Worm (Caenorhabditis elegans) whole organism, L3 larva: ENCODE data around the gene T16H12.3.

Experiments
- R02D3.7 ChIP-seq: fragments of 150-350 bp; optimal IDR thresholded peaks from 2 replicates; lab custom pipeline; 2014; ENCODE audit warnings: missing biosample characterization, missing genetic modification characterization
- ZK546.5 ChIP-seq: sonication (generic microtip); optimal IDR thresholded peaks from 2 replicates; lab custom pipeline; 2017; ENCODE audit warnings: missing biosample characterization, missing genetic modification characterization
- ama-1 ChIP-seq: fragments of 150-350 bp; optimal IDR thresholded peaks from 2 replicates; lab custom pipeline; 2018
- ceh-9 ChIP-seq: sonication (generic microtip); optimal IDR thresholded peaks from 2 replicates; lab custom pipeline; 2018; ENCODE audit warnings: missing biosample characterization, missing genetic modification characterization
- egl-27 ChIP-seq: sonication (generic microtip); optimal IDR thresholded peaks from 4 replicates; lab custom pipeline; 2017; ENCODE audit warnings: missing biosample characterization, missing genetic modification reagents, missing genetic modification characterization
- egl-5 ChIP-seq: fragments of 150-350 bp; optimal IDR thresholded peaks from 2 replicates; lab custom pipeline; 2017; ENCODE audit warnings: missing biosample characterization, missing genetic modification reagents, missing genetic modification characterization, inconsistent platforms
- elt-1 ChIP-seq: fragments of 150-350 bp; optimal IDR thresholded peaks from 2 replicates; lab custom pipeline; 2014; ENCODE audit warnings: missing biosample characterization, missing genetic modification characterization
- elt-2 ChIP-seq: sonication (generic microtip); optimal IDR thresholded peaks from 2 replicates; lab custom pipeline; 2016; ENCODE audit warnings: missing genetic modification reagents, mild to moderate bottlenecking, missing genetic modification characterization, missing compliant biosample characterization
- eor-1 ChIP-seq, 2 experiments: fragments of 150-350 bp; optimal IDR thresholded peaks; 2 replicates each; lab custom pipeline; 2014 to 2018; ENCODE audit warnings: missing biosample characterization in 2 of 2, missing genetic modification characterization in 2 of 2
- fkh-10 ChIP-seq: sonication (generic microtip); optimal IDR thresholded peaks from 2 replicates; lab custom pipeline; 2017; ENCODE audit warnings: missing biosample characterization, missing genetic modification reagents, missing genetic modification characterization
- fkh-2 ChIP-seq: fragments of 150-350 bp; optimal IDR thresholded peaks from 2 replicates; lab custom pipeline; 2014; ENCODE audit warnings: missing biosample characterization, missing genetic modification reagents, missing genetic modification characterization
- fos-1 ChIP-seq: fragments of 150-350 bp; optimal IDR thresholded peaks from 2 replicates; lab custom pipeline; 2014; ENCODE audit warnings: missing biosample characterization, missing genetic modification characterization
- lin-15B ChIP-seq: fragments of 150-350 bp; optimal IDR thresholded peaks from 2 replicates; lab custom pipeline; 2014; ENCODE audit warnings: missing biosample characterization, missing genetic modification characterization
- lin-39 ChIP-seq: fragments of 150-350 bp; optimal IDR thresholded peaks from 2 replicates; lab custom pipeline; 2018; ENCODE audit warnings: missing biosample characterization, missing genetic modification reagents, missing genetic modification characterization
- lsy-12 ChIP-seq: sonication (generic microtip); optimal IDR thresholded peaks from 2 replicates; lab custom pipeline; 2016; ENCODE audit warnings: mild to moderate bottlenecking, missing genetic modification characterization, missing compliant biosample characterization
- mml-1 ChIP-seq: fragments of 150-350 bp; sonication (generic microtip); optimal IDR thresholded peaks from 3 replicates; lab custom pipeline; 2014; ENCODE audit warnings: missing biosample characterization, missing genetic modification characterization
- nfya-1 ChIP-seq: sonication (generic microtip); optimal IDR thresholded peaks from 2 replicates; lab custom pipeline; 2017; ENCODE audit warnings: missing genetic modification characterization, mild to moderate bottlenecking, missing compliant biosample characterization, antibody characterized with exemption, moderate library complexity; ENCODE audit not compliant: insufficient read depth
- nhr-11 ChIP-seq: fragments of 150-350 bp; optimal IDR thresholded peaks from 2 replicates; lab custom pipeline; 2014; ENCODE audit warnings: missing biosample characterization, missing genetic modification characterization
- nhr-12 ChIP-seq: fragments of 150-350 bp; optimal IDR thresholded peaks from 2 replicates; lab custom pipeline; 2014; ENCODE audit warnings: missing biosample characterization, missing genetic modification characterization
- nhr-23 ChIP-seq: fragments of 150-350 bp; optimal IDR thresholded peaks from 2 replicates; lab custom pipeline; 2014; ENCODE audit warnings: missing biosample characterization, missing genetic modification reagents, missing genetic modification characterization
- nhr-25 ChIP-seq: sonication (generic microtip); optimal IDR thresholded peaks from 2 replicates; lab custom pipeline; 2017; ENCODE audit warnings: missing biosample characterization, missing genetic modification characterization
- nhr-43 ChIP-seq: sonication (generic microtip); optimal IDR thresholded peaks from 2 replicates; lab custom pipeline; 2016; ENCODE audit warnings: mild to moderate bottlenecking, missing genetic modification characterization, missing compliant biosample characterization; ENCODE audit not compliant: poor library complexity, severe bottlenecking
- nhr-67 ChIP-seq: fragments of 150-350 bp; optimal IDR thresholded peaks from 2 replicates; lab custom pipeline; 2014; ENCODE audit warnings: missing biosample characterization, missing genetic modification characterization
- nhr-76 ChIP-seq: fragments of 150-350 bp; sonication (generic microtip); optimal IDR thresholded peaks from 5 replicates; lab custom pipeline; 2014; ENCODE audit warnings: missing biosample characterization, missing genetic modification characterization
- nhr-77 ChIP-seq: fragments of 150-350 bp; optimal IDR thresholded peaks from 2 replicates; lab custom pipeline; 2014; ENCODE audit warnings: missing biosample characterization, missing genetic modification characterization
- pha-4 ChIP-seq: fragments of 150-350 bp; optimal IDR thresholded peaks from 2 replicates; lab custom pipeline; 2014; ENCODE audit warnings: missing biosample characterization, missing genetic modification reagents, missing genetic modification characterization
- pqm-1 ChIP-seq: fragments of 150-350 bp; optimal IDR thresholded peaks from 2 replicates; lab custom pipeline; 2017; ENCODE audit warnings: missing biosample characterization, missing genetic modification characterization, inconsistent platforms
- snpc-4 ChIP-seq: fragments of 150-350 bp; optimal IDR thresholded peaks from 2 replicates; lab custom pipeline; 2014; ENCODE audit warnings: missing biosample characterization, missing genetic modification characterization
- tbx-2 ChIP-seq: sonication (generic microtip); optimal IDR thresholded peaks from 2 replicates; lab custom pipeline; 2016; ENCODE audit warnings: mild to moderate bottlenecking, missing genetic modification characterization, missing compliant biosample characterization
- zag-1 ChIP-seq: fragments of 150-350 bp; optimal IDR thresholded peaks from 2 replicates; lab custom pipeline; 2014; ENCODE audit warnings: missing biosample characterization, missing genetic modification characterization
- ztf-11 ChIP-seq: fragments of 150-350 bp; optimal IDR thresholded peaks from 2 replicates; lab custom pipeline; 2014; ENCODE audit warnings: missing biosample characterization, missing genetic modification characterization
- ztf-4 ChIP-seq: fragments of 150-350 bp; optimal IDR thresholded peaks from 2 replicates; lab custom pipeline; 2014; ENCODE audit warnings: missing biosample characterization, missing genetic modification characterization

The T16H12.3 gene

DNA sequence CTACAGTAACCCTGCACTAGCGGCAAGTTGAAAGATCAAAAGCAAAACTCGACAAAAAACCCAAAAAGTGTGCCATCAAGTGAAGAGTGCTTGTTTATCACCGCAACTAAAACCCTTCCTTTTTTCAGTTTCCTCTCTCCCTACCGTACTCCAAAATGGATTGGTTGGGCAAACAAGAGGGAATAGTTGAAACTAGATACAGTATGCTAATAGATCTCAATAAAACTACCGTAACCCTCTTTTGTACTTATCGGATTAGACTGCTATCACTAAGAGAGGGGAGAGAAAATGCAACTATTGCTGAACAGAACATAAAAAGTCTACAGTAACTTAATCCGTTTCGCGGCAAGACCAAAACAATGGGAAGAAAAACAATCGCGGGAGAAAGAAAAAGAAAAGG lies 12.3 kb upstream of the T16H12.3 start:
- TF ChIP-seq ZK546.5 (tag; lab: Kevin White, UChicago) (no peak), pha-4 (tag; lab: Kevin White, UChicago) (peak; percentile 47), nfya-1 (peak; percentile 34), egl-5 (tag; lab: Kevin White, UChicago) (no peak), elt-2 (tag; lab: Kevin White, UChicago) (peak; percentile 33), elt-1 (tag; lab: Kevin White, UChicago) (no peak), nhr-25 (no peak), mml-1 (no peak), ama-1 (lab: Kevin White, UChicago) (peak; percentile 52)

DNA sequence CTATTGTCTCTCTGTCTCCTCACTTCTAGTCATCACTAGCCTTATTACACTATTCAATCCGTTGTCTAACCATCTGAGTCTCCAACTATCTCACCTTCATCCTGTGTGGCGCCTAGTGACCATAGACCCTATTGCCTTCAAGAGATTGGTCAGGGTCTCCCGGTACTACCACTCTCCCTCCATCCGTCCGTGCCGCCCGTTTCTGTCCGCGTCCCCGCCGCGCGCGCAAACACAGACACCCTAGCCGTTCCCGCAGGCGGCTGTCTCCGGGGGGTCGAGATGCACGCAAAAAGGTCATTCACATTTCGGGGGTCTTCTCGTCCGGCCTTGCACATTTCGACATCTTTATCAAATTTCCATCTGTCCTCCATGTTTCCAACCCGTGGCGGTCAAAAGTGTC lies 11.4 kb upstream of the T16H12.3 start:
- no peak for TF ChIP-seq eor-1 (tag; optimal IDR thresholded peaks at IDR 0.05; lab: Kevin White, UChicago)
- TF ChIP-seq lin-39 (tag; lab: Kevin White, UChicago), result peak; percentile 50
- peak; percentile 55 for TF ChIP-seq nhr-23 (tag; lab: Kevin White, UChicago)
- TF ChIP-seq snpc-4 (tag; lab: Kevin White, UChicago), result no peak
- peak; percentile 51 for TF ChIP-seq lin-15B (tag; lab: Kevin White, UChicago)
- TF ChIP-seq nhr-25, result peak; percentile 86
- TF ChIP-seq tbx-2 (tag; lab: Kevin White, UChicago), result peak; percentile 11
- no peak for TF ChIP-seq nhr-12 (tag; lab: Kevin White, UChicago)
- peak; percentile 6 for TF ChIP-seq egl-5 (tag; lab: Kevin White, UChicago)
- peak; percentile 93 for TF ChIP-seq nfya-1
- peak; percentile 63 for TF ChIP-seq nhr-43 (tag; lab: Kevin White, UChicago)
- TF ChIP-seq lsy-12, result peak; percentile 52
- TF ChIP-seq, all 47 proteins: peak for 9

DNA sequence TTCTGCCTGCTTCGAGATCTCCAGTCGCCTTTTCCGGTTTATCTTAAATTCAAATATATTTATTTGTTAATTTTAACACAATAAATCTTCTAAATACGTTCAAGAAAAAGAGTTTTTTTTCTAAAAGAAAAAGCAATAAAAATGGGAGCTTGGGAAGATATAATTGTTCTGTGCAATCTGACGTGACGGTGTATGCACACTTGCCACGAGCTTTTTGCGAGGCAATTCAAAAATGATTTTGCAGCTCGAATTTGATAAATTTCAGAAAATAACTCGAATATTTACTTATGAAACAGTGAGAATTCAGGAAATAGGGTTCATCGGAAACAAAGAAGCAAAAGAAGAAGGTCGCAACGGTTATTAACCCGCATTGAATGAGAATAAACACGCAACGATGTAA lies 10.0 kb upstream of the T16H12.3 start:
- peak; percentile 30 for TF ChIP-seq lsy-12
- TF ChIP-seq pha-4 (tag; lab: Kevin White, UChicago), result peak; percentile 43
- peak; percentile 22 for TF ChIP-seq nfya-1
- peak; percentile 12 for TF ChIP-seq lin-15B (tag; lab: Kevin White, UChicago)
- no peak for TF ChIP-seq fkh-10 (GFP tag; lab: Kevin White, UChicago)

DNA sequence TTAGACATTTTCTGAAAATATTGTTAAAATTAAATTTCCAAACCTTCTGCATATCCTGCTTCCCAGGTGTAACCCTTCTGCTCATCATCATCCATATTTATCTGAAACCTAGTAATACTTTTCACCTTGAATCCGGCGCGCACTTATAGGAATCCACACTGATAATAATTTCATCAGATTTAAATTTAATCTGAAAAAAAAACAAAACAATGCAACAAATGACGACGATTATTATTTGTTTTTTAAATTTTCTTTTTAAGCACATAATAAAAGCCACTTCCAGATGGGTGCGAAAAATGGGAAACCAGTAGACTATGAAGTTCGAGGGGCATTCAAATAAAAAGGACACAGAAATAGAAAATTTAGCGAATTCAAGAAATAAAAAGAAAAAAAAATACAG lies 7.6 kb upstream of the T16H12.3 start, which contains the start of gene gtf-2H2C:
gtf-2H2C (minus strand) TSS at position 101 of the 400 bp plus-strand sequence.
- TF ChIP-seq zag-1 (tag; lab: Kevin White, UChicago) (no peak), ztf-11 (no peak), egl-27 (tag; lab: Kevin White, UChicago) (no peak), lin-15B (tag; lab: Kevin White, UChicago) (no peak), nhr-23 (tag; lab: Kevin White, UChicago) (no peak), nfya-1 (no peak), nhr-77 (no peak), nhr-11 (tag; lab: Kevin White, UChicago) (no peak), pqm-1 (tag; lab: Kevin White, UChicago) (no peak), ztf-4 (no peak), snpc-4 (tag; lab: Kevin White, UChicago) (no peak)

DNA sequence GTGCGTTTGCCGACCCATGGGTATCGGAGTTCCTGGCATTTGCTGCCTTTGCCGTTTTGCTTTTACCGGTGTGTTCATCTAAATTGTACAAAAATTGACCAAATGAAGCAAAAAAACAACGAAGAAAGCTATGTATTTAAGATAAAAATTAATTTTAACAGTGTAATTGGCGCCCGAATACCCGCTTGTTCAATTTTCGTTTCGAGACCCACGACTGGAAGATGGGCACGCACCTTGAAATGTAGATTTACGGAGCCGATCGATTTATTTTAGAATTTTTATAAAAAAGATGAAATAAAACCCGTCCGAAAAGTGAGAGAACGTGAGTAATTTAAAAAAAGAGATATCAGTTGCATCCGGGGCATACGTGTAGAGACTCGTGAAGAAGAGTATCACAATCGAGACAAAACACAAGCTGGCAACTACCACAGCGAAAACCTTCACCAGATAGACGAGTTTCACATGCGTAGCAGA lies 5.5 kb upstream of the T16H12.3 start, which contains the start of gene hal-2:
hal-2 (minus strand) TSS at position 424 of the 474 bp plus-strand sequence.
- no peak for TF ChIP-seq fkh-10 (GFP tag; lab: Kevin White, UChicago)
- TF ChIP-seq nhr-11 (tag; lab: Kevin White, UChicago), result no peak
- TF ChIP-seq fkh-2, result no peak
- no peak for TF ChIP-seq R02D3.7
- TF ChIP-seq lin-15B (tag; lab: Kevin White, UChicago), result no peak
- no peak for TF ChIP-seq eor-1 (tag; optimal IDR thresholded peaks at IDR 0.05; lab: Kevin White, UChicago)
- no peak for TF ChIP-seq ceh-9 (tag; lab: Kevin White, UChicago)
- no peak for TF ChIP-seq nhr-43 (tag; lab: Kevin White, UChicago)
- no peak for TF ChIP-seq ZK546.5 (tag; lab: Kevin White, UChicago)
- no peak for TF ChIP-seq zag-1 (tag; lab: Kevin White, UChicago)
- TF ChIP-seq lin-39 (tag; lab: Kevin White, UChicago), result no peak
- no peak for TF ChIP-seq ama-1 (lab: Kevin White, UChicago)
- no peak for TF ChIP-seq nhr-12 (tag; lab: Kevin White, UChicago)
- no peak for TF ChIP-seq fos-1
- no peak for TF ChIP-seq ztf-11
- TF ChIP-seq snpc-4 (tag; lab: Kevin White, UChicago), result no peak
- no peak for TF ChIP-seq nhr-76 (tag; lab: Kevin White, UChicago)
- no peak for TF ChIP-seq nhr-67 (tag; lab: Kevin White, UChicago)
- TF ChIP-seq, all 47 proteins: peak for 0
